Worm (Caenorhabditis elegans) whole organism, young adult: ENCODE results near the gene capg-2.

Source experiments
- ama-1 ChIP-seq, 3 experiments: fragments of 150-350 bp in 1 of 3; sonication (generic microtip) in 2 of 3; optimal IDR thresholded peaks; 2 replicates each; lab custom pipeline; 2014 to 2018; ENCODE audit warnings: missing biosample characterization in 2 of 3, missing genetic modification characterization in 2 of 3, missing genetic modification reagents in 2 of 3
- cebp-1 ChIP-seq, 2 experiments: fragments of 200-800 bp in 1 of 2; sonication (Bioruptor generic) in 1 of 2; sonication (generic microtip) in 1 of 2; IDR thresholded peaks in 1 of 2; optimal IDR thresholded peaks in 1 of 2; 2 replicates each; pipeline versions ENCODE4 v1.3.6 to Lab custom; 2017 to 2022; ENCODE audit warnings: missing compliant biosample characterization in 2 of 2, missing genetic modification characterization in 2 of 2, mild to moderate bottlenecking in 1 of 2, missing genetic modification reagents in 1 of 2, moderate library complexity in 1 of 2
- nfya-1 ChIP-seq: sonication (generic microtip); optimal IDR thresholded peaks from 2 replicates; lab custom pipeline; 2017; ENCODE audit warnings: antibody characterized with exemption, missing compliant biosample characterization, missing genetic modification characterization, borderline replicate concordance; ENCODE audit not compliant: insufficient read depth
- sea-2 ChIP-seq: fragments of 200-800 bp; sonication (Bioruptor generic); IDR thresholded peaks from 2 replicates; pipeline ENCODE4 v1.3.6; 2022; ENCODE audit warnings: missing genetic modification characterization, missing compliant biosample characterization
- unc-62 ChIP-seq: fragments of 150-350 bp; optimal IDR thresholded peaks from 2 replicates; lab custom pipeline; 2014; ENCODE audit warnings: missing biosample characterization, missing genetic modification reagents, missing genetic modification characterization

- no peak for TF ChIP-seq unc-62 (GFP tag; lab: Kevin White, UChicago)
- TF ChIP-seq nfya-1 (tag; lab: Kevin White, UChicago), result no peak
- TF ChIP-seq sea-2 (GFP tag; lab: Robert Waterston, UW), result no peak
- no peak for TF ChIP-seq ama-1 (optimal IDR thresholded peaks at IDR 0.05; lab: Kevin White, UChicago)
- no peak for TF ChIP-seq ama-1 (GFP tag; optimal IDR thresholded peaks at IDR 0.05; lab: Kevin White, UChicago)
- no peak for TF ChIP-seq cebp-1 (GFP tag; IDR thresholded peaks at IDR 0.05; lab: Robert Waterston, UW)
- no peak for TF ChIP-seq cebp-1 (tag; optimal IDR thresholded peaks at IDR 0.05; lab: Kevin White, UChicago)
Observed at ce11 chrV:12299244-12299766, 27.6 kb downstream of the capg-2 start.
